Fruit fly (Drosophila melanogaster): ENCODE results near the gene CG42449.

dm6 chrX:5690216-5690523 is 7.1 kb downstream of the CG42449 start:
- no peak for TF ChIP-seq dl (GFP tag; optimal IDR thresholded peaks at IDR 0.05; ENCODE audit: insufficient read depth in 1 of 2, partially characterized antibody in 2 of 2)
- no peak for TF ChIP-seq dmrt93B (GFP tag; optimal IDR thresholded peaks at IDR 0.05)
- no peak for TF ChIP-seq Dif (GFP tag; optimal IDR thresholded peaks at IDR 0.05; ENCODE audit: partially characterized antibody)
- TF ChIP-seq h (GFP tag; optimal IDR thresholded peaks at IDR 0.05), result no peak
- TF ChIP-seq fru (GFP tag; optimal IDR thresholded peaks at IDR 0.05), result no peak
- no peak for TF ChIP-seq Hnf4 (GFP tag; optimal IDR thresholded peaks at IDR 0.05)
- TF ChIP-seq usp (GFP tag; optimal IDR thresholded peaks at IDR 0.05), result no peak
- TF ChIP-seq OdsH (GFP tag; optimal IDR thresholded peaks at IDR 0.05), result no peak
